Worm (Caenorhabditis elegans) whole organism, mixed stage, embryonic: Measurements from ENCODE around the gene F13D12.3.

ENCODE experiments used
- ceh-39 ChIP-seq: fragments of 150-350 bp; optimal IDR thresholded peaks from 2 replicates; lab custom pipeline; 2014; ENCODE audit warnings: missing biosample characterization, missing genetic modification characterization
- elt-1 ChIP-seq: sonication (generic microtip); optimal IDR thresholded peaks from 2 replicates; lab custom pipeline; 2017; ENCODE audit warnings: missing genetic modification characterization, mild to moderate bottlenecking, missing compliant biosample characterization, antibody characterized with exemption, moderate library complexity, borderline replicate concordance; ENCODE audit not compliant: insufficient read depth
- elt-3 ChIP-seq: fragments of 150-350 bp; optimal IDR thresholded peaks from 2 replicates; lab custom pipeline; 2014; ENCODE audit warnings: missing biosample characterization, missing genetic modification characterization
- lin-13 ChIP-seq: fragments of 150-350 bp; optimal IDR thresholded peaks from 2 replicates; lab custom pipeline; 2014; ENCODE audit warnings: missing biosample characterization, missing genetic modification characterization
- lsy-2 ChIP-seq: fragments of 150-350 bp; optimal IDR thresholded peaks from 2 replicates; lab custom pipeline; 2014; ENCODE audit warnings: missing biosample characterization, missing genetic modification characterization
- mab-5 ChIP-seq: fragments of 150-350 bp; optimal IDR thresholded peaks from 2 replicates; lab custom pipeline; 2014; ENCODE audit warnings: missing biosample characterization, missing genetic modification characterization
- mls-2 ChIP-seq: sonication (generic microtip); optimal IDR thresholded peaks from 2 replicates; lab custom pipeline; 2016; ENCODE audit warnings: mild to moderate bottlenecking, missing genetic modification characterization, moderate library complexity, missing compliant biosample characterization
- nhr-237 ChIP-seq: fragments of 150-350 bp; optimal IDR thresholded peaks from 2 replicates; lab custom pipeline; 2014; ENCODE audit warnings: missing biosample characterization, missing genetic modification characterization
- pha-4 ChIP-seq: fragments of 150-350 bp; optimal IDR thresholded peaks from 2 replicates; lab custom pipeline; 2018; ENCODE audit warnings: missing biosample characterization, missing genetic modification reagents, missing genetic modification characterization
- snpc-4 ChIP-seq: fragments of 150-350 bp; optimal IDR thresholded peaks from 2 replicates; lab custom pipeline; 2014; ENCODE audit warnings: missing biosample characterization, missing genetic modification characterization
- unc-39 ChIP-seq: fragments of 150-350 bp; optimal IDR thresholded peaks from 2 replicates; lab custom pipeline; 2014; ENCODE audit warnings: missing biosample characterization, missing genetic modification characterization

DNA sequence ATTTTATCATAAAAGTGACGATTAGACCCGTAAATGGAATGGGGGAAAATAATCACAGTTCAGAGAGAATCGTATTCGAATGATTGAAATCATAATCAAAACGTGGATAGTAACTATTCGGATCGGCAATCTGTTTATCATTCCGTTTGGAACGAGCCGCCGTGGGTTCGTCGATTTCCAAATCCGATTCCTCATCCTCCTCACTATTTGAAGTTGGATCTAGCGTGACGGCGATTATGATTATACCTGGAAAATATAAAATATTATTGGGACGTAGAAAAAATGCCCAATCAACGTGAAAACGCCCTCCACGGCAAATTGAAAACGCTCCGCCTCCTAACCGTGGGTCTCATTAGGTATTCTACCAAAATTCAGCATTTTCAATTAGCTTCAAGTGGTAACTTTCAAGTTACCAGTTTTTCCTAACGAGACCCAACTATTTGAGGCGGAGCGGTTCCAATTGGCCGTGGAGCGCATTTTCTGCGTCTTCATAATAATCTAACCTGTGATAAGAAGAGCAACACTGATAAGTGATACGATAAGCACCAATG, 11.0 kb downstream of the F13D12.3 start:
- no peak for TF ChIP-seq mab-5
- no peak for TF ChIP-seq elt-3 (tag; lab: Kevin White, UChicago)
- no peak for TF ChIP-seq lin-13 (tag; lab: Kevin White, UChicago)
- no peak for TF ChIP-seq mls-2 (tag; lab: Kevin White, UChicago)
- no peak for TF ChIP-seq unc-39 (tag; lab: Kevin White, UChicago)
- TF ChIP-seq snpc-4: no peak
- no peak for TF ChIP-seq lsy-2 (tag; lab: Kevin White, UChicago)
- no peak for TF ChIP-seq pha-4 (tag; lab: Kevin White, UChicago)
- TF ChIP-seq ceh-39: no peak
- TF ChIP-seq nhr-237 (tag; lab: Kevin White, UChicago): no peak
- no peak for TF ChIP-seq elt-1
